Worm (Caenorhabditis elegans) whole organism, mixed stage, embryonic: Measurements from ENCODE around the gene spe-19.

Experiments
- bed-3 ChIP-seq: fragments of 200-800 bp; sonication (Bioruptor generic); optimal IDR thresholded peaks from 3 replicates; lab custom pipeline; 2018; ENCODE audit warnings: mild to moderate bottlenecking, missing genetic modification characterization, moderate library complexity, missing compliant biosample characterization
- ceh-83 ChIP-seq: fragments of 200-800 bp; sonication (Bioruptor generic); optimal IDR thresholded peaks from 2 replicates; lab custom pipeline; 2018; ENCODE audit warnings: mild to moderate bottlenecking, missing genetic modification characterization, missing compliant biosample characterization
- ces-1 ChIP-seq: fragments of 150-350 bp; optimal IDR thresholded peaks from 2 replicates; lab custom pipeline; 2014; ENCODE audit warnings: missing biosample characterization, missing genetic modification reagents, missing genetic modification characterization
- mls-2 ChIP-seq: sonication (generic microtip); optimal IDR thresholded peaks from 2 replicates; lab custom pipeline; 2016; ENCODE audit warnings: mild to moderate bottlenecking, missing genetic modification characterization, moderate library complexity, missing compliant biosample characterization
- nhr-237 ChIP-seq: fragments of 150-350 bp; optimal IDR thresholded peaks from 2 replicates; lab custom pipeline; 2014; ENCODE audit warnings: missing biosample characterization, missing genetic modification characterization
- nhr-28 ChIP-seq: fragments of 150-350 bp; optimal IDR thresholded peaks from 2 replicates; lab custom pipeline; 2014; ENCODE audit warnings: missing biosample characterization, missing genetic modification characterization
- nhr-76 ChIP-seq: sonication (generic microtip); optimal IDR thresholded peaks from 2 replicates; lab custom pipeline; 2017; ENCODE audit warnings: missing biosample characterization, missing genetic modification characterization
- pha-4 ChIP-seq: fragments of 150-350 bp; optimal IDR thresholded peaks from 2 replicates; lab custom pipeline; 2018; ENCODE audit warnings: missing biosample characterization, missing genetic modification reagents, missing genetic modification characterization
- zip-8 ChIP-seq: fragments of 150-350 bp; optimal IDR thresholded peaks from 2 replicates; lab custom pipeline; 2014; ENCODE audit warnings: missing biosample characterization, missing genetic modification characterization

DNA sequence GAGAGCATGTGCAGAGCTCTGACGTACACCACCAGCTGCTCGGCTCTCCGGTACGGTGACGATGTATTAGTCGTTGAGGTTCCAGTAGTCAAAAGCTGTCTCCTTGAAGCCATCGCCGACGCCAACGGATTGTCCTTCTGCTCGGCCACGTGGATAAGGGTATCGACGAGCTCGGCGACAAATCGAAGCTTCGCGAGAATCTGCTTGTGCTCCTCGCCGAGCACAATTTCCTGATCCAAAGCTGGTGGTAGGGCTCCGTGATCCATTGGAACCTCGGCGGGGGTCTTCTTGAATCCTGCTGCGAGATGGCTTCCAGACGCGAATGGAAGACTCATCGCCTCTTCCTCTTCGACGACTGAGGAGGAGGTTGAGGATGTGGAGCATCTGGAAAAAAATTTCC, 49.7 kb downstream of the spe-19 start:
- no peak for TF ChIP-seq mls-2
- no peak for TF ChIP-seq nhr-237 (tag; lab: Kevin White, UChicago)
- TF ChIP-seq bed-3 (GFP tag; lab: Kevin White, UChicago) = no peak
- TF ChIP-seq ces-1 (GFP tag; lab: Kevin White, UChicago) = no peak
- TF ChIP-seq ceh-83 (GFP tag; lab: Kevin White, UChicago) = no peak
- TF ChIP-seq nhr-76 (tag; lab: Kevin White, UChicago) = no peak
- no peak for TF ChIP-seq zip-8 (tag; lab: Kevin White, UChicago)
- no peak for TF ChIP-seq nhr-28 (tag; lab: Kevin White, UChicago)
- TF ChIP-seq pha-4 (tag; lab: Kevin White, UChicago) = no peak
